Fruit fly (Drosophila melanogaster): ENCODE measurements around the gene CG5386.
"Not testable (repeated sequence)": the region's sequence is repeated elsewhere in the genome, so short reads cannot be mapped to it uniquely, and the experiment has no call there.

The CG5386 gene

DNA sequence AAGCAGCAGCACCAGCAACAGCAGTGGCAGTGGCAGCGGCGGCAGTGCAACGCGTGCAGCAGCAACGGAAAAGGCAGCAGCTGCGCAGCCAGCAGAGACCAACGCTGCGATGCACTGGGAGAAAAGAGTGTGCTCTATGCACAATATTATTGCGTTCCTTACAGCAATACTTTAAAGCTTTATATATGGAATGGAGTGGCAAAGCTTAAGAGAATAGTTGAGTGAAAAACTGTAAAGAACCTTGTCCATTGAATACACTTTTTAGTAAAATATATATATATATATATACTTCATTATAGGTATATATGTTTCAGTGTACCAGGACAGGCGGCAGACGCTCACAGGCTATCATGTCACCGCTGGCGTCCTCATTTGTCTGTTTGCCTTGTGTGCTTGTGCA, 17.3 kb downstream of the CG5386 start:
- no peak for TF ChIP-seq D1 (tag; optimal IDR thresholded peaks at IDR 0.05)
- peak; percentile 15; the same call in 1 of the 2 replicates for TF ChIP-seq CG12605 (GFP tag; IDR thresholded peaks at IDR 0.05)
- TF ChIP-seq Snoo (tag; optimal IDR thresholded peaks at IDR 0.05), result peak; percentile 46
- TF ChIP-seq Pif1A (GFP tag; optimal IDR thresholded peaks at IDR 0.05), result no peak
- peak; percentile 55; the same call in 1 of the 2 replicates for TF ChIP-seq CG32121 (GFP tag; IDR thresholded peaks at IDR 0.05)
- peak; percentile 27; the same call in 1 of the 2 replicates for TF ChIP-seq Ets98B (GFP tag; IDR thresholded peaks at IDR 0.05)
- TF ChIP-seq rn (GFP tag; IDR thresholded peaks at IDR 0.05), result no peak
- TF ChIP-seq EcR (GFP tag; optimal IDR thresholded peaks at IDR 0.05), result no peak
- TF ChIP-seq CG8301 (tag; optimal IDR thresholded peaks at IDR 0.05), result peak; percentile 59
- TF ChIP-seq CG4496 (GFP tag; IDR thresholded peaks at IDR 0.05), result peak; percentile 68; the same call in 2 of the 3 replicates
- TF ChIP-seq CG10348 (GFP tag; IDR thresholded peaks at IDR 0.05), result no peak
- peak; percentile 78 for TF ChIP-seq CG9948 (tag; optimal IDR thresholded peaks at IDR 0.05)
- peak; percentile 63 for TF ChIP-seq CG34367 (tag; optimal IDR thresholded peaks at IDR 0.05)
- peak; percentile 64; the same call in 2 of the 3 replicates for TF ChIP-seq fd96Ca (GFP tag; IDR thresholded peaks at IDR 0.05)
- TF ChIP-seq Pif1B (GFP tag; optimal IDR thresholded peaks at IDR 0.05), result peak; percentile 7
- peak; percentile 83 for TF ChIP-seq CG8159 (tag; optimal IDR thresholded peaks at IDR 0.05)
- TF ChIP-seq gl (tag; optimal IDR thresholded peaks at IDR 0.05), result no peak
- peak; percentile 56 for TF ChIP-seq CG13204 (GFP tag; optimal IDR thresholded peaks at IDR 0.05)
- TF ChIP-seq CG17806 (tag; optimal IDR thresholded peaks at IDR 0.05), result peak; percentile 79
- TF ChIP-seq CG14655 (GFP tag; optimal IDR thresholded peaks at IDR 0.05), result peak; percentile 81
- peak; percentile 76 for TF ChIP-seq CG15710 (tag; optimal IDR thresholded peaks at IDR 0.05)

DNA sequence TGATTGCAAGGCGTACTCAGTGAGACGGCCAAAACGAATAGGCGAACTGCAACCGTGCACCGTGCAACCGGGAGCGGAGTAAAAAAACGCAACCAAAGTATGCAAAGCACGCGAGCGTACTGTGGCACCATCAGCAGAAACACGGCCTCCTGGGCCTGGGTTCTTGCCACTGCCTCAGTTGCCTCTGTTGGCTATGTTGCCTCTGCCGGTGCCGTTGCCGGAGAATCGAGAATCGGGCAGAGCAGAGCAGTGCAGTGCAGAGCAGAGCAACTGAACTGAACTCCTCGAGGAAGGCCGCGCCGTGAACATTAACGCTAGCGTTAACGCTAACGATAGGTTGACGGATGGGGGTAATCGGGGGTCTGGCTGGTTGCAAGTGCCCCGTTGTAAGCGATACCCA, 18.1 kb downstream of the CG5386 start, which contains the start of gene CG34377:
CG34377 (minus strand) TSS at position 101 of the 400 bp plus-strand sequence.
- TF ChIP-seq CG4496 (GFP tag; IDR thresholded peaks at IDR 0.05) (no peak), CG8159 (tag; optimal IDR thresholded peaks at IDR 0.05) (no peak), CG12605 (GFP tag; IDR thresholded peaks at IDR 0.05) (no peak), CG14655 (GFP tag; optimal IDR thresholded peaks at IDR 0.05) (no peak), CG9948 (tag; optimal IDR thresholded peaks at IDR 0.05) (no peak), D1 (tag; optimal IDR thresholded peaks at IDR 0.05) (no peak)

DNA sequence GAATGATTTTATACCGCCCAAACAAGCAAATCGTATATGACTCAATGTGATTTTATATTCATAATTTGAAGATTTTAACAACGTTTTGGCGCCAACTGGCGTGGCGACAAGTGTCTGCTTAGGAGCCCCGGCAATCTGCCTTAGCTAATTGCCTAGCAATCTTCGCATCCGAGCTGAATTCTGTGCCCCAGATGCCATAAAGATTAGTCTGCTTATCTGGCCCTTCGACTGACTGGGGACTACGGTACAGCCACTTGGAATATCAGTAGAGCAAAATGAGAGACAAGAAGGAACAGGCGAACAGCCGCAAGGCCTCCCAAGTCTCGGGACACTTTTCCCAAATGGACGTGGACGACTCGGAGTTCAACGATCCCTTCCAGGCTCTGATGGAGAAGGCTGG, 42.0 kb downstream of the CG5386 start:
- TF ChIP-seq CG15710 (tag; optimal IDR thresholded peaks at IDR 0.05), result no peak
- TF ChIP-seq CG14655 (GFP tag; optimal IDR thresholded peaks at IDR 0.05), result no peak
- no peak for TF ChIP-seq CG9948 (tag; optimal IDR thresholded peaks at IDR 0.05)
- no peak for TF ChIP-seq rn (GFP tag; IDR thresholded peaks at IDR 0.05)
- TF ChIP-seq gl (tag; optimal IDR thresholded peaks at IDR 0.05), result no peak
- no peak for TF ChIP-seq CG12605 (GFP tag; IDR thresholded peaks at IDR 0.05)
- no peak for TF ChIP-seq CG8301 (tag; optimal IDR thresholded peaks at IDR 0.05)
- no peak for TF ChIP-seq CG17806 (tag; optimal IDR thresholded peaks at IDR 0.05)
- no peak for TF ChIP-seq CG10348 (GFP tag; IDR thresholded peaks at IDR 0.05)
- no peak for TF ChIP-seq Snoo (tag; optimal IDR thresholded peaks at IDR 0.05)
- TF ChIP-seq fd96Ca (GFP tag; IDR thresholded peaks at IDR 0.05), result no peak
- TF ChIP-seq CG8159 (tag; optimal IDR thresholded peaks at IDR 0.05), result no peak
- no peak for TF ChIP-seq EcR (GFP tag; optimal IDR thresholded peaks at IDR 0.05)
- no peak for TF ChIP-seq Pif1A (GFP tag; optimal IDR thresholded peaks at IDR 0.05)
- no peak for TF ChIP-seq Ets98B (GFP tag; IDR thresholded peaks at IDR 0.05)
- no peak for TF ChIP-seq CG13204 (GFP tag; optimal IDR thresholded peaks at IDR 0.05)
- TF ChIP-seq Pif1B (GFP tag; optimal IDR thresholded peaks at IDR 0.05), result no peak
- no peak for TF ChIP-seq CG34367 (tag; optimal IDR thresholded peaks at IDR 0.05)

DNA sequence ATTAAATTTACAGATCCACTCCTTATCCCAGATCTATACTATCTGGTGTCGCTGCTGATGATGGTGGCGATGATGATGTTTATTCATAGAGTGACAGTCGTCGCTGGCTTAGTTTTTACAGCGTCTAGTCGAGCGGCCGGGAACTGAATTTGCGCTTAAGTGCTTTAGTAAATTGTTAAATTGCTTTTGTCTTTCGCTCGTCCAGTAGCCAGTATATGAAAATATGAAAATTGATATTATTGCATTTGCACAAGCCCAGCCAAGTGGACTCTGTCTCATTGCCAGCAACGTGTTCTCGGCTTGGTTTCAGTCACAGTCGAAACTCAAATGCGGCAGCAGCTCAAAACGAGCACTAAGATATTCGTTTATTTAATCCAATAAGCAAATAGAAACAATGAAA, 43.5 kb downstream of the CG5386 start, which contains the start of gene CG7084:
CG7084 (plus strand) TSS at position 301 of the 400 bp plus-strand sequence.
- not testable (repeated sequence) for TF ChIP-seq CG34367 (tag; optimal IDR thresholded peaks at IDR 0.05); CG12605 (GFP tag; IDR thresholded peaks at IDR 0.05); CG4496 (GFP tag; IDR thresholded peaks at IDR 0.05)

All from whole organism, pupa.